Worm (Caenorhabditis elegans): ENCODE data around the gene hal-2.
A peak's percentile ranks its signal among the peaks of the same experiment; 100 is the strongest.

hal-2 gene

DNA sequence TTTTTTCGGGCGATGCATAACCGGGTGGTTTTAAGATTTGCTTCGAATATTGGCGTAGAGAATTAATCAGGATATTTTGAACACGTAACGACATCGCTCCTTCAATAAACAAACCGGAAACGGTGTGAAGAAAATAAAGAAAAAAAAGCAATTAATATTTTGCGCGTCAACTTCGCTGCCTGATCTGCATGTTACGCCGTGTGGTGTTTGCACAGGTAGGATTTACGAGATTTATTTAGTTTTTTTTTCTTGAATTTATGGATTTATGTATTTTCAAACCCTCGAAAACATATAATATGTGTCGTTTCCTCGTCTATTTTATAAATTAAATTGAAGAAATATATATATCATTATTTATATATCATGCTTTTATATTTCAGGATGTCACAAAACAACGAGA, 25.9 kb upstream of the hal-2 start, which contains the start of the genes ZK1128.1 and mett-10:
TSS of gene ZK1128.1 (minus strand) at position 99 of the 400 bp plus-strand sequence.
TSS of gene mett-10 (plus strand) at position 375 of the 400 bp plus-strand sequence.
- TF ChIP-seq mls-2 (tag; optimal IDR thresholded peaks at IDR 0.05) = no peak
- TF ChIP-seq snpc-4 (tag; optimal IDR thresholded peaks at IDR 0.05) = no peak
- no peak for TF ChIP-seq flh-1 (GFP tag; optimal IDR thresholded peaks at IDR 0.05)
- peak; percentile 73 for TF ChIP-seq ces-1 (GFP tag; optimal IDR thresholded peaks at IDR 0.05)
- TF ChIP-seq ztf-11 (tag; optimal IDR thresholded peaks at IDR 0.05) = no peak
- no peak for TF ChIP-seq cnd-1 (tag; optimal IDR thresholded peaks at IDR 0.05)
- TF ChIP-seq unc-120 (tag; optimal IDR thresholded peaks at IDR 0.05; ENCODE audit: poor library complexity, severe bottlenecking) = no peak
- TF ChIP-seq ceh-43 (GFP tag; optimal IDR thresholded peaks at IDR 0.05) = no peak
- TF ChIP-seq mab-5 (tag; optimal IDR thresholded peaks at IDR 0.05) = no peak

DNA sequence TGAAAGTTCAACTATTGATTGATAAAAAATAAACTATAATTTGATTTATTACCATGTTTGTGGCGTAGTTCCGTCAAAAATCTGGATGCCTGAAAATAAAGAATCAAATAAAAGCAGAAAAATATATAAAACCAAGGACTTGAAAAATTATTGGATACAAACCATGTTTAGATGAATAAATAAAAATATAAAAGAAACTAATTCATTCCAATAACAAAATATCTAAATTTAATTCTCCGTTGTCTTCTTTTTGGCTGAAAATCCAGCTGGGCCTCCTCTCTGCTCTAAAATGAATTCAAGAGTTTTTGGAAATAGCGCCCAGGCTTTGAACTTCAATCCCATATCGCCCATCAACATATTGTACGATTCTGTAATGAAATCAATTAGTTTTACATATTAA, 24.2 kb upstream of the hal-2 start, which contains the start of gene vps-29:
TSS of gene vps-29 (minus strand) at position 101 of the 400 bp plus-strand sequence.
- no peak for TF ChIP-seq elt-3 (tag; optimal IDR thresholded peaks at IDR 0.05)
- TF ChIP-seq lin-13 (tag; optimal IDR thresholded peaks at IDR 0.05) = no peak
- no peak for TF ChIP-seq mep-1 (tag; optimal IDR thresholded peaks at IDR 0.05)

DNA sequence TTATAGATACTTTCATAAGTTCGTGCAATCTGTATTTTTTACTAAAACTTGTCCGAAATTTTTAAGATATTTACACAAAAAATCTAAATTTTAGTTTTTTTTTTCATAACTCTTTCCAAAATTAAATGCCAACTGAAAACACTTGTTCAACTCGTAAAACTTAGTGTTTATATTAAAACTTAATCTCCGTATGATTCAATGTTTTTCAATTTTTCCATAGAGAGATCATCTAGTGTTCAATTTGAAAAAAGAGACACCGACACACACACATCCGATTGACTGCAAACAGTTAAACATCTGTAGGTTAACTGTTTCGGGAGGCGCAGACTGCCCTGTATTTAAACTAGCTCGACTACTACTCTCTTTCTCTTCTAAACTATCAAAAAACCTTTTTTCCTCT, 20.3 kb upstream of the hal-2 start, which contains the start of gene T16H12.9:
TSS of gene T16H12.9 (plus strand) at position 301 of the 400 bp plus-strand sequence.
- TF ChIP-seq nhr-12 (tag; optimal IDR thresholded peaks at IDR 0.05) (no peak), blmp-1 (tag; optimal IDR thresholded peaks at IDR 0.05) (no peak), sptf-1 (tag; optimal IDR thresholded peaks at IDR 0.05) (no peak), elt-3 (tag; optimal IDR thresholded peaks at IDR 0.05) (no peak), unc-62 (GFP tag; optimal IDR thresholded peaks at IDR 0.05) (no peak), hlh-1 (tag; optimal IDR thresholded peaks at IDR 0.05) (no peak), flh-1 (GFP tag; optimal IDR thresholded peaks at IDR 0.05) (no peak), ceh-43 (GFP tag; optimal IDR thresholded peaks at IDR 0.05) (no peak), snpc-4 (tag; optimal IDR thresholded peaks at IDR 0.05) (no peak), mls-2 (tag; optimal IDR thresholded peaks at IDR 0.05) (no peak), lin-13 (tag; optimal IDR thresholded peaks at IDR 0.05) (no peak), zip-8 (tag; optimal IDR thresholded peaks at IDR 0.05) (no peak), elt-1 (tag; optimal IDR thresholded peaks at IDR 0.05; ENCODE audit: borderline replicate concordance, insufficient read depth) (no peak), pha-4 (tag; optimal IDR thresholded peaks at IDR 0.05) (no peak), ham-2 (GFP tag; optimal IDR thresholded peaks at IDR 0.05) (no peak), M03D4.4 (tag; optimal IDR thresholded peaks at IDR 0.05) (no peak)

DNA sequence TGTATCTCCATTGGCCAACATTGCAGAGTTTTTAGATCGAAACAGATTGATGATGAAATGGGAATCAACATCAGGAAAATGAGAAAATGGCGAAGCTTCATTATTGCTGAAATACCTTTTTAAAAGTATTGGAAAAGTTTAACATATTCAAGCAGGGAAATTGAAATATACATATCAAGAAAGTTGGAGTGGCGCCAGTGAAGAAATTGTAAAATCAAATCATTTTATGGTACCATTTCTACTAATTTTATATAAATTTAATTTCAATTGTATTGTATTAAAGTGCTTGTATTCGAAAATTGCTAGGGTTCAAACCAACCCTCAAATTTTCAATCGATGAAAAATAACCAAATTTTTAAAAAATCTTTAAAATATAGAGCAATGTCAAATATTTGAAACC, 17.7 kb upstream of the hal-2 start, which contains the start of gene srt-55:
TSS of gene srt-55 (minus strand) at position 101 of the 400 bp plus-strand sequence.
- TF ChIP-seq ceh-39 (tag; optimal IDR thresholded peaks at IDR 0.05) (no peak), nhr-237 (tag; optimal IDR thresholded peaks at IDR 0.05) (no peak), unc-120 (tag; optimal IDR thresholded peaks at IDR 0.05; ENCODE audit: poor library complexity, severe bottlenecking) (no peak), ztf-11 (tag; optimal IDR thresholded peaks at IDR 0.05) (no peak), lin-32 (GFP tag; optimal IDR thresholded peaks at IDR 0.05) (no peak), ces-1 (GFP tag; optimal IDR thresholded peaks at IDR 0.05) (no peak), lin-13 (tag; optimal IDR thresholded peaks at IDR 0.05) (no peak), mep-1 (tag; optimal IDR thresholded peaks at IDR 0.05) (no peak), pha-4 (tag; optimal IDR thresholded peaks at IDR 0.05) (no peak), flh-1 (GFP tag; optimal IDR thresholded peaks at IDR 0.05) (no peak), drap-1 (GFP tag; optimal IDR thresholded peaks at IDR 0.05) (no peak), lsy-2 (tag; optimal IDR thresholded peaks at IDR 0.05) (no peak)

DNA sequence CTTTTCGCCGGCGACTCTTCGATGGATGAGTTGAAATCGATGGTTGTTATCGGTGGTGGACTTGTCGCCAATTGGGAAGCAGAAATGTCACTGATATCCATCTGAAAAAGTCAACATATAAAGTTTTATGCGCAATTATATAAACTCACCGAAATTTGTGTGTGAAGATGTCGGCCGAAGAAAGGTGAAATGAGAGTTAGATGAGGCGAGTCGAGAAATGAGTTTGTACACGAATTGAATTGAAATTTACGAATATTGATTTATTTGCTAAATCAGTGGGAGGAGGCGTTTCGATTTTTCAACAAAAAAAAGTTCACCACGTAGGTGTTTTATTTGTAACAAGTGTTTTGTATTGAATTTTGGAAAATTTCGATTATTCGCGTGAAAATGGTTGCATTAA, 12.6 kb upstream of the hal-2 start, which contains the start of gene kel-10:
TSS of gene kel-10 (minus strand) at position 101 of the 400 bp plus-strand sequence.
- TF ChIP-seq blmp-1 (tag; optimal IDR thresholded peaks at IDR 0.05) (no peak), sptf-1 (tag; optimal IDR thresholded peaks at IDR 0.05) (no peak), tbx-8 (GFP tag; optimal IDR thresholded peaks at IDR 0.05) (no peak), mab-5 (tag; optimal IDR thresholded peaks at IDR 0.05) (no peak), nhr-2 (tag; optimal IDR thresholded peaks at IDR 0.05) (no peak), hlh-1 (tag; optimal IDR thresholded peaks at IDR 0.05) (no peak), unc-62 (GFP tag; optimal IDR thresholded peaks at IDR 0.05) (no peak), zip-8 (tag; optimal IDR thresholded peaks at IDR 0.05) (no peak), elt-1 (tag; optimal IDR thresholded peaks at IDR 0.05; ENCODE audit: borderline replicate concordance, insufficient read depth) (no peak), mep-1 (tag; optimal IDR thresholded peaks at IDR 0.05) (no peak), drap-1 (GFP tag; optimal IDR thresholded peaks at IDR 0.05) (no peak), ces-1 (GFP tag; optimal IDR thresholded peaks at IDR 0.05) (no peak), lin-13 (tag; optimal IDR thresholded peaks at IDR 0.05) (no peak), ztf-11 (tag; optimal IDR thresholded peaks at IDR 0.05) (no peak), mls-2 (tag; optimal IDR thresholded peaks at IDR 0.05) (no peak), unc-39 (tag; optimal IDR thresholded peaks at IDR 0.05) (no peak)
